Fruit fly (Drosophila melanogaster): ENCODE results near the gene Fad2.

dm6 chr3L:11049414-11049813 lies 26.1 kb downstream of the Fad2 start:
- TF ChIP-seq tin (GFP tag; optimal IDR thresholded peaks at IDR 0.05) (no peak), nmo (GFP tag; optimal IDR thresholded peaks at IDR 0.05) (no peak), Ets65A (GFP tag) (no peak), Bdp1 (GFP tag; optimal IDR thresholded peaks at IDR 0.05) (no peak), klu (GFP tag; IDR thresholded peaks at IDR 0.05) (no peak), odd (GFP tag; optimal IDR thresholded peaks at IDR 0.05) (peak; percentile 29), stc (GFP tag; IDR thresholded peaks at IDR 0.05) (no peak)
